Fruit fly (Drosophila melanogaster) whole organism, embryonic: ENCODE results near the gene Gdh.

Source experiments
- Awh ChIP-seq: fragments of 200-800 bp; sonication (Bioruptor generic); IDR thresholded peaks from 2 replicates; pipeline ENCODE4, ENCODE4 v1.3.6; 2022; ENCODE audit warnings: missing biosample characterization, missing genetic modification characterization
- Bdp1 ChIP-seq: fragments of 200-800 bp; sonication (Bioruptor generic); optimal IDR thresholded peaks from 3 replicates; lab custom pipeline; 2016; ENCODE audit warnings: missing biosample characterization, missing genetic modification characterization
- BtbVII ChIP-seq: fragments of 200-800 bp; sonication (Bioruptor generic); optimal IDR thresholded peaks from 3 replicates; lab custom pipeline; 2017; ENCODE audit warnings: missing biosample characterization, mild to moderate bottlenecking, missing genetic modification characterization
- Bteb2 ChIP-seq: fragments of 200-800 bp; sonication (Bioruptor generic); optimal IDR thresholded peaks from 2 replicates; lab custom pipeline; 2016; ENCODE audit warnings: missing biosample characterization, missing genetic modification characterization
- CG10209 ChIP-seq: fragments of 200-800 bp; sonication (Bioruptor generic); optimal IDR thresholded peaks from 3 replicates; lab custom pipeline; 2017; ENCODE audit warnings: missing biosample characterization, mild to moderate bottlenecking, missing genetic modification characterization, missing genetic modification reagents
- CG10274 ChIP-seq: fragments of 200-800 bp; sonication (Bioruptor generic); optimal IDR thresholded peaks from 3 replicates; lab custom pipeline; 2017; ENCODE audit warnings: missing biosample characterization, mild to moderate bottlenecking, missing genetic modification characterization
- CG10959 ChIP-seq: fragments of 200-800 bp; sonication (Bioruptor generic); IDR thresholded peaks from 2 replicates; pipeline ENCODE4 v1.3.6; 2022; ENCODE audit warnings: missing biosample characterization, missing genetic modification characterization
- CG12155 ChIP-seq: fragments of 200-800 bp; sonication (Bioruptor generic); optimal IDR thresholded peaks from 3 replicates; lab custom pipeline; 2016; ENCODE audit warnings: missing biosample characterization, missing genetic modification characterization
- CG12219 ChIP-seq: fragments of 200-800 bp; sonication (Bioruptor generic); optimal IDR thresholded peaks from 3 replicates; lab custom pipeline; 2018; ENCODE audit warnings: missing biosample characterization, mild to moderate bottlenecking, missing genetic modification characterization
- CG12744 ChIP-seq: fragments of 200-800 bp; sonication (Bioruptor generic); optimal IDR thresholded peaks from 2 replicates; lab custom pipeline; 2016; ENCODE audit warnings: missing biosample characterization, missing genetic modification characterization
- CG18619 ChIP-seq: fragments of 200-800 bp; sonication (Bioruptor generic); optimal IDR thresholded peaks from 3 replicates; lab custom pipeline; 2017; ENCODE audit warnings: missing biosample characterization, mild to moderate bottlenecking, missing genetic modification characterization
- CG33557 ChIP-seq: fragments of 200-800 bp; sonication (Bioruptor generic); optimal IDR thresholded peaks from 2 replicates; lab custom pipeline; 2019; ENCODE audit warnings: missing biosample characterization, mild to moderate bottlenecking, missing genetic modification characterization, moderate library complexity
- CG4617 ChIP-seq: fragments of 200-800 bp; sonication (Bioruptor generic); optimal IDR thresholded peaks from 3 replicates; lab custom pipeline; 2016; ENCODE audit warnings: missing biosample characterization, missing genetic modification characterization, borderline replicate concordance
- CG5180 ChIP-seq: fragments of 200-800 bp; sonication (Bioruptor generic); optimal IDR thresholded peaks from 3 replicates; lab custom pipeline; 2017; ENCODE audit warnings: missing biosample characterization, missing genetic modification characterization, mild to moderate bottlenecking, moderate library complexity, missing genetic modification reagents
- CG6175 ChIP-seq: fragments of 200-800 bp; sonication (Bioruptor generic); IDR thresholded peaks from 3 replicates; pipeline ENCODE4 v1.3.6; 2022; ENCODE audit warnings: missing biosample characterization, missing genetic modification characterization
- CG7357 ChIP-seq: fragments of 200-800 bp; sonication (Bioruptor generic); IDR thresholded peaks from 3 replicates; pipeline ENCODE4 v1.3.6; 2022; ENCODE audit warnings: missing biosample characterization, missing genetic modification characterization
- CG7556 ChIP-seq: fragments of 200-800 bp; sonication (Bioruptor generic); optimal IDR thresholded peaks from 2 replicates; lab custom pipeline; 2017; ENCODE audit warnings: missing biosample characterization, mild to moderate bottlenecking, missing genetic modification characterization
- CG8359 ChIP-seq: fragments of 200-800 bp; sonication (Bioruptor generic); optimal IDR thresholded peaks from 2 replicates; lab custom pipeline; 2017; ENCODE audit warnings: missing biosample characterization, mild to moderate bottlenecking, missing genetic modification characterization, borderline replicate concordance
- CG9727 ChIP-seq: fragments of 200-800 bp; sonication (Bioruptor generic); optimal IDR thresholded peaks from 3 replicates; lab custom pipeline; 2017; ENCODE audit warnings: missing biosample characterization, mild to moderate bottlenecking, missing genetic modification characterization
- D19B ChIP-seq: fragments of 200-800 bp; sonication (Bioruptor generic); optimal IDR thresholded peaks from 2 replicates; lab custom pipeline; 2017; ENCODE audit warnings: missing biosample characterization, mild to moderate bottlenecking, missing genetic modification characterization
- Dll ChIP-seq: fragments of 200-800 bp; sonication (Bioruptor generic); IDR thresholded peaks from 4 replicates; pipeline ENCODE4 v1.3.6; 2022; ENCODE audit warnings: missing biosample characterization, missing genetic modification characterization; ENCODE audit not compliant: partially characterized antibody
- Dref ChIP-seq: fragments of 200-800 bp; sonication (Bioruptor generic); IDR thresholded peaks from 2 replicates; pipeline ENCODE4 v1.3.6; 2022; ENCODE audit warnings: missing biosample characterization, missing genetic modification characterization
- Ets97D ChIP-seq: fragments of 200-800 bp; sonication (Bioruptor generic); optimal IDR thresholded peaks from 3 replicates; lab custom pipeline; 2016; ENCODE audit warnings: missing biosample characterization, missing genetic modification characterization
- Fer1 ChIP-seq: fragments of 200-800 bp; sonication (Bioruptor generic); optimal IDR thresholded peaks from 2 replicates; lab custom pipeline; 2017; ENCODE audit warnings: missing biosample characterization, mild to moderate bottlenecking, missing genetic modification characterization
- H2.0 ChIP-seq: fragments of 200-800 bp; sonication (Bioruptor generic); IDR thresholded peaks from 2 replicates; pipeline ENCODE4 v1.3.6; 2022; ENCODE audit warnings: missing biosample characterization, missing genetic modification characterization
- Hey ChIP-seq: fragments of 200-800 bp; sonication (Bioruptor generic); optimal IDR thresholded peaks from 3 replicates; lab custom pipeline; 2018; ENCODE audit warnings: missing biosample characterization, mild to moderate bottlenecking, missing genetic modification characterization
- Nf-YA ChIP-seq: fragments of 200-800 bp; sonication (Bioruptor generic); IDR thresholded peaks from 2 replicates; pipeline ENCODE4 v1.3.6; 2022; ENCODE audit warnings: missing biosample characterization, missing genetic modification characterization
- Nf-YC ChIP-seq: fragments of 200-800 bp; optimal IDR thresholded peaks from 3 replicates; lab custom pipeline; 2019; ENCODE audit warnings: missing biosample characterization, mild to moderate bottlenecking, missing genetic modification characterization, moderate library complexity
- PHDP ChIP-seq: fragments of 200-800 bp; sonication (Bioruptor generic); optimal IDR thresholded peaks from 3 replicates; lab custom pipeline; 2018; ENCODE audit warnings: missing biosample characterization, mild to moderate bottlenecking, missing genetic modification characterization, moderate library complexity
- Poxn ChIP-seq: fragments of 200-800 bp; sonication (Bioruptor generic); IDR thresholded peaks from 2 replicates; pipeline ENCODE4 v1.3.6; 2022; ENCODE audit warnings: missing biosample characterization, missing genetic modification characterization
- Sin3A ChIP-seq: fragments of >200 bp; optimal IDR thresholded peaks from 2 replicates; lab custom pipeline; 2018
- Vsx1 ChIP-seq: fragments of 200-800 bp; sonication (Bioruptor generic); optimal IDR thresholded peaks from 2 replicates; lab custom pipeline; 2017; ENCODE audit warnings: missing biosample characterization, mild to moderate bottlenecking, missing genetic modification characterization, missing genetic modification reagents
- ato ChIP-seq: fragments of 200-800 bp; sonication (Bioruptor generic); IDR thresholded peaks from 2 replicates; pipeline ENCODE4 v1.3.6; 2022; ENCODE audit warnings: missing biosample characterization, missing genetic modification characterization; ENCODE audit not compliant: partially characterized antibody
- ci ChIP-seq: fragments of 200-800 bp; sonication (Bioruptor generic); IDR thresholded peaks from 3 replicates; pipeline ENCODE4 v1.3.6; 2022; ENCODE audit warnings: missing biosample characterization, missing genetic modification characterization
- corto ChIP-seq: fragments of 200-800 bp; sonication (Bioruptor generic); optimal IDR thresholded peaks from 2 replicates; lab custom pipeline; 2016; ENCODE audit warnings: missing biosample characterization, mild to moderate bottlenecking, missing genetic modification characterization, moderate library complexity
- gcm ChIP-seq: fragments of 200-800 bp; sonication (Bioruptor generic); optimal IDR thresholded peaks from 2 replicates; lab custom pipeline; 2019; ENCODE audit warnings: missing biosample characterization, mild to moderate bottlenecking, missing genetic modification characterization, moderate library complexity
- gfzf ChIP-seq: fragments of 200-800 bp; sonication (Bioruptor generic); optimal IDR thresholded peaks from 2 replicates; lab custom pipeline; 2016; ENCODE audit warnings: missing biosample characterization, mild to moderate bottlenecking, missing genetic modification characterization, moderate library complexity
- gsb-n ChIP-seq: fragments of 200-800 bp; sonication (Bioruptor generic); optimal IDR thresholded peaks from 3 replicates; lab custom pipeline; 2018; ENCODE audit warnings: missing biosample characterization, mild to moderate bottlenecking, missing genetic modification characterization
- gt ChIP-seq: fragments of 200-800 bp; sonication (Bioruptor generic); IDR thresholded peaks from 2 replicates; pipeline ENCODE4 v1.3.6; 2022; ENCODE audit warnings: missing biosample characterization, missing genetic modification characterization
- jigr1 ChIP-seq: fragments of 200-800 bp; sonication (Bioruptor generic); IDR thresholded peaks from 3 replicates; pipeline ENCODE4 v1.3.6; 2022; ENCODE audit warnings: missing biosample characterization, missing genetic modification characterization
- kni ChIP-seq: fragments of 200-800 bp; sonication (Bioruptor generic); optimal IDR thresholded peaks from 3 replicates; lab custom pipeline; 2017; ENCODE audit warnings: mild to moderate bottlenecking, missing biosample characterization, missing genetic modification reagents, missing genetic modification characterization
- luna ChIP-seq: fragments of 200-800 bp; sonication (Bioruptor generic); optimal IDR thresholded peaks from 2 replicates; lab custom pipeline; 2016; ENCODE audit warnings: missing biosample characterization, missing genetic modification characterization
- mam ChIP-seq: fragments of 200-800 bp; sonication (Bioruptor generic); optimal IDR thresholded peaks from 3 replicates; lab custom pipeline; 2016; ENCODE audit warnings: missing biosample characterization, missing genetic modification characterization
- nau ChIP-seq: fragments of 200-800 bp; sonication (Bioruptor generic); optimal IDR thresholded peaks from 3 replicates; lab custom pipeline; 2017; ENCODE audit warnings: missing biosample characterization, mild to moderate bottlenecking, missing genetic modification characterization, missing genetic modification reagents
- seq ChIP-seq: fragments of 200-800 bp; sonication (Bioruptor generic); IDR thresholded peaks from 2 replicates; pipeline ENCODE4 v1.3.6; 2022; ENCODE audit warnings: missing biosample characterization, missing genetic modification characterization
- sna ChIP-seq: fragments of 200-800 bp; sonication (Bioruptor generic); IDR thresholded peaks from 2 replicates; pipeline ENCODE4 v1.3.6; 2022; ENCODE audit warnings: missing biosample characterization, missing genetic modification characterization; ENCODE audit not compliant: partially characterized antibody
- so ChIP-seq: fragments of 200-800 bp; sonication (Bioruptor generic); IDR thresholded peaks from 3 replicates; pipeline ENCODE4 v1.3.6; 2022; ENCODE audit warnings: missing biosample characterization, missing genetic modification characterization
- sug ChIP-seq: fragments of 200-800 bp; optimal IDR thresholded peaks from 2 replicates; lab custom pipeline; 2019; ENCODE audit warnings: missing biosample characterization, mild to moderate bottlenecking, missing genetic modification characterization, moderate library complexity
- tna ChIP-seq: fragments of 200-800 bp; sonication (Bioruptor generic); IDR thresholded peaks from 2 replicates; pipeline ENCODE4 v1.3.6; 2022; ENCODE audit warnings: missing biosample characterization, missing genetic modification characterization; ENCODE audit not compliant: partially characterized antibody
- trem ChIP-seq: fragments of 200-800 bp; optimal IDR thresholded peaks from 3 replicates; lab custom pipeline; 2019; ENCODE audit warnings: missing biosample characterization, mild to moderate bottlenecking, missing genetic modification characterization, moderate library complexity
- wor ChIP-seq: fragments of 200-800 bp; sonication (Bioruptor generic); IDR thresholded peaks from 2 replicates; pipeline ENCODE4 v1.3.6; 2022; ENCODE audit warnings: missing biosample characterization, missing genetic modification characterization

Gdh gene

DNA sequence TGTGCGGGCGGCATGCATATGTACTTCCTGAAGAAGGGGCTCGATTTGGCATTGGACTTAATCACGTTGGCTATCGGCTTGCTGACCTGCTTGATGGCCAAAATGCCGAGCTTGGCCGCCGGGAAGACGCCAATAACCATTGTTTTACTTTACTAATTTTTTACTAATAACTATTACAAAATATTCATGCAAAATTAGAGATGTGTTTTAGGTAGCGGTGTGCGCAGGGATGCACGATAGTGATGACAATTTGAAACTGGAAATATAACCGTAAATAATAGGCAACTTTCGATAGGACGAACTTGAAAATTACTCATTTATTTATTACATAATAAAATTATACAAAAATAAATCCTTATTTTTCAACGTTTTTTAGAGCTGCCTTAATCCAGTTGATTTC, 15.5 kb downstream of the Gdh start, which contains the start of gene CG13601 (continued):
- TF ChIP-seq CG7357 (GFP tag; lab: Robert Waterston, UW): no peak
- no peak for TF ChIP-seq CG5180
- TF ChIP-seq seq (GFP tag; lab: Robert Waterston, UW): no peak
- no peak for TF ChIP-seq Awh (GFP tag; lab: Robert Waterston, UW)
- TF ChIP-seq trem: peak; percentile 25
- TF ChIP-seq ci (GFP tag; lab: Robert Waterston, UW): peak; percentile 63; the same call in 2 of the 3 replicates
- TF ChIP-seq Dll: peak; percentile 88
- TF ChIP-seq CG12155: peak; percentile 25
- TF ChIP-seq CG6175 (GFP tag; lab: Robert Waterston, UW): no peak
- TF ChIP-seq Ets97D: peak; percentile 24
- TF ChIP-seq mam (GFP tag; lab: Kevin White, UChicago): peak; percentile 29
- TF ChIP-seq luna (GFP tag; lab: Kevin White, UChicago): no peak
- TF ChIP-seq PHDP (tag; lab: Kevin White, UChicago): peak; percentile 17
- TF ChIP-seq Dref: peak; percentile 41; the same call in 1 of the 2 replicates
- peak; percentile 24 for TF ChIP-seq Nf-YC (tag; lab: Kevin White, UChicago)
- no peak for TF ChIP-seq Poxn (GFP tag; lab: Robert Waterston, UW)
- no peak for TF ChIP-seq CG10274 (GFP tag; lab: Kevin White, UChicago)
- TF ChIP-seq H2.0: peak; percentile 24; the same call in 1 of the 2 replicates
- TF ChIP-seq ato (GFP tag; lab: Robert Waterston, UW): peak; percentile 40; the same call in 1 of the 2 replicates
- TF ChIP-seq CG10959 (GFP tag; lab: Robert Waterston, UW): no peak
- peak; percentile 24 for TF ChIP-seq Hey (tag; lab: Kevin White, UChicago)
- TF ChIP-seq so (GFP tag; lab: Robert Waterston, UW): no peak
- TF ChIP-seq wor (GFP tag; lab: Robert Waterston, UW): no peak
- no peak for TF ChIP-seq Bteb2 (GFP tag; lab: Kevin White, UChicago)
- no peak for TF ChIP-seq tna (GFP tag; lab: Robert Waterston, UW)
- no peak for TF ChIP-seq Fer1
- no peak for TF ChIP-seq CG18619 (GFP tag; lab: Kevin White, UChicago)
- TF ChIP-seq Sin3A (lab: Kevin White, UChicago): no peak
- TF ChIP-seq nau (GFP tag; lab: Kevin White, UChicago): no peak
- TF ChIP-seq kni (GFP tag; lab: Kevin White, UChicago): no peak
- no peak for TF ChIP-seq Bdp1 (GFP tag; lab: Kevin White, UChicago)
- TF ChIP-seq gfzf (GFP tag; lab: Kevin White, UChicago): no peak
- TF ChIP-seq gt (GFP tag; lab: Robert Waterston, UW): no peak
- TF ChIP-seq CG8359 (GFP tag; lab: Kevin White, UChicago): no peak
- no peak for TF ChIP-seq BtbVII (GFP tag; lab: Kevin White, UChicago)
- TF ChIP-seq Nf-YA (GFP tag; lab: Robert Waterston, UW): no peak
- TF ChIP-seq CG33557 (GFP tag; lab: Kevin White, UChicago): no peak
- no peak for TF ChIP-seq CG7556 (GFP tag; lab: Kevin White, UChicago)
- TF ChIP-seq gcm (GFP tag; lab: Kevin White, UChicago): peak; percentile 4
- TF ChIP-seq gsb-n (tag; lab: Kevin White, UChicago): peak; percentile 10
- TF ChIP-seq sna: peak; percentile 78
- TF ChIP-seq jigr1 (GFP tag; lab: Robert Waterston, UW): no peak
- TF ChIP-seq D19B (GFP tag; lab: Kevin White, UChicago): no peak
- TF ChIP-seq CG10209: no peak
- no peak for TF ChIP-seq corto (GFP tag; lab: Kevin White, UChicago)
- no peak for TF ChIP-seq CG12219 (GFP tag; lab: Kevin White, UChicago)
- no peak for TF ChIP-seq CG12744 (GFP tag; lab: Kevin White, UChicago)
- TF ChIP-seq Vsx1 (GFP tag; lab: Kevin White, UChicago): no peak
- TF ChIP-seq sug (tag; lab: Kevin White, UChicago): peak; percentile 30
- peak; percentile 8 for TF ChIP-seq CG9727 (GFP tag; lab: Kevin White, UChicago)
- peak; percentile 52 for TF ChIP-seq CG4617 (GFP tag; lab: Kevin White, UChicago)
